ENCODE assay signal across 3 fruit fly cellular contexts in the genomic region with DNA sequence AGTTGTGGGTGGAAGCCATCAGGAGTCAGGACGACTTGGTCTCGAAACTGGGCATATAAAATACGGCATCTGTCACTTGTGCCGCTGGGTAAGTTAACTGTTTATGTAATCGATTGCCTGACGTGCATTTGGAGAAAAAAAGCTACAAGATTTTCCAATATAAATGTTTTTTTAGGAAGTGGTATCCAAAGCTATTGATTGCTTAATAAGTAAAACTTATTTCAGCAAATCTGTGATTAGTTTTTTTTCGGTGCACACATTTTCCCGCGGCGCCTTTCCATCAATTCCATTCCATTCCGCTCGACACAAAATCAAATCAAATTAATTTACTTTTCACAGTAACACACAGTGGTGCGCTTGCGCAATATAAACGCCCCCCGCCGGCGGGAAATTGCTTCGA.
TF ChIP-seq lines count a peak whose summit lies in the region.

No protein-coding gene starts in this region.

- TF ChIP-seq CTCF in whole organism, embryonic (GFP tag; optimal IDR thresholded peaks at IDR 0.05; lab: Kevin White, UChicago), result no peak

TF ChIP-seq in whole organism, embryonic, 481 proteins besides CTCF, POLR2A, EP300 and RAD21:
- no peak for TF ChIP-seq hkb (optimal IDR thresholded peaks at IDR 0.05; lab: Kevin White, UChicago)
- TF ChIP-seq hkb (GFP tag; IDR thresholded peaks at IDR 0.05; lab: Robert Waterston, UW), result peak; percentile 51; the same call in 1 of the 2 replicates
- peak; percentile 25; the same call in 1 of the 2 replicates for TF ChIP-seq lmd (GFP tag; IDR thresholded peaks at IDR 0.05; lab: Robert Waterston, UW)
- TF ChIP-seq Aef1 (GFP tag; IDR thresholded peaks at IDR 0.05; lab: Robert Waterston, UW), result 0 out of 3 replicates have a peak, but pooled peaks have one; percentile 12
- no peak for TF ChIP-seq prd (optimal IDR thresholded peaks at IDR 0.05; lab: Kevin White, UChicago)
- TF ChIP-seq prd (GFP tag; IDR thresholded peaks at IDR 0.05; lab: Robert Waterston, UW), result peak; percentile 64; the same call in 2 of the 3 replicates
- 0 out of 3 replicates have a peak, but pooled peaks have one; percentile 39 for TF ChIP-seq H15 (GFP tag; IDR thresholded peaks at IDR 0.05; lab: Robert Waterston, UW)
- peak; percentile 32; the same call in 1 of the 2 replicates for TF ChIP-seq vvl (GFP tag; IDR thresholded peaks at IDR 0.05; lab: Robert Waterston, UW)
- no peak for TF ChIP-seq Max (GFP tag; optimal IDR thresholded peaks at IDR 0.05; lab: Kevin White, UChicago)
- TF ChIP-seq MESR4 (GFP tag; optimal IDR thresholded peaks at IDR 0.05; lab: Kevin White, UChicago), result no peak
- TF ChIP-seq HLH3B (GFP tag; IDR thresholded peaks at IDR 0.05; lab: Robert Waterston, UW), result 0 out of 2 replicates have a peak, but pooled peaks have one; percentile 11
- 0 out of 2 replicates have a peak, but pooled peaks have one; percentile 23 for TF ChIP-seq Xrp1 (GFP tag; IDR thresholded peaks at IDR 0.05; lab: Robert Waterston, UW)
- peak; percentile 59 for TF ChIP-seq Drgx (GFP tag; IDR thresholded peaks at IDR 0.05; lab: Robert Waterston, UW)
- no peak for TF ChIP-seq CG10431 (GFP tag; optimal IDR thresholded peaks at IDR 0.05; lab: Kevin White, UChicago)
- TF ChIP-seq ttk (GFP tag; IDR thresholded peaks at IDR 0.05; lab: Robert Waterston, UW), result peak; percentile 37; the same call in 1 of the 2 replicates
- peak; percentile 11 for TF ChIP-seq CG11504 (tag; optimal IDR thresholded peaks at IDR 0.05; lab: Kevin White, UChicago)
- TF ChIP-seq CG6689 (GFP tag; IDR thresholded peaks at IDR 0.05; lab: Robert Waterston, UW), result peak; percentile 28; the same call in 1 of the 2 replicates
- TF ChIP-seq dmrt99B (tag; optimal IDR thresholded peaks at IDR 0.05; lab: Kevin White, UChicago), result peak; percentile 0
- TF ChIP-seq sisA (GFP tag; IDR thresholded peaks at IDR 0.05; lab: Robert Waterston, UW), result 0 out of 2 replicates have a peak, but pooled peaks have one; percentile 12
- TF ChIP-seq CG34224 (GFP tag; IDR thresholded peaks at IDR 0.05; lab: Robert Waterston, UW; ENCODE audit: partially characterized antibody), result no peak
- TF ChIP-seq CG17361 (GFP tag; IDR thresholded peaks at IDR 0.05; lab: Robert Waterston, UW), result 0 out of 3 replicates have a peak, but pooled peaks have one; percentile 9
- no peak for TF ChIP-seq seq (GFP tag; IDR thresholded peaks at IDR 0.05; lab: Robert Waterston, UW)
- peak; percentile 14 for TF ChIP-seq Med (GFP tag; lab: Kevin White, UChicago)
- peak; percentile 24; the same call in 1 of the 2 replicates for TF ChIP-seq Ada2b (GFP tag; IDR thresholded peaks at IDR 0.05; lab: Robert Waterston, UW)

TF ChIP-seq in whole organism, prepupa, 60 proteins besides CTCF, POLR2A, EP300 and RAD21 (continues in another document):
- TF ChIP-seq CG8632 (GFP tag; optimal IDR thresholded peaks at IDR 0.05; lab: Kevin White, UChicago) (no peak), CG11762 (GFP tag; optimal IDR thresholded peaks at IDR 0.05; lab: Kevin White, UChicago; ENCODE audit: insufficient read depth) (no peak), CG6808 (GFP tag; optimal IDR thresholded peaks at IDR 0.05; lab: Kevin White, UChicago) (no peak), CG9139 (GFP tag; optimal IDR thresholded peaks at IDR 0.05; lab: Kevin White, UChicago) (no peak), cyc (GFP tag; optimal IDR thresholded peaks at IDR 0.05; lab: Kevin White, UChicago) (no peak), CG6276 (GFP tag; optimal IDR thresholded peaks at IDR 0.05; lab: Kevin White, UChicago) (peak; percentile 16), Eip75B (GFP tag; optimal IDR thresholded peaks at IDR 0.05; lab: Kevin White, UChicago) (no peak), Hr38 (GFP tag; optimal IDR thresholded peaks at IDR 0.05; lab: Kevin White, UChicago) (no peak), esn (GFP tag; optimal IDR thresholded peaks at IDR 0.05; lab: Kevin White, UChicago) (no peak), CG10631 (GFP tag; optimal IDR thresholded peaks at IDR 0.05; lab: Kevin White, UChicago) (no peak), CG1621 (tag; optimal IDR thresholded peaks at IDR 0.05; lab: Kevin White, UChicago) (no peak), fd59A (GFP tag; optimal IDR thresholded peaks at IDR 0.05; lab: Kevin White, UChicago) (no peak), Met (GFP tag; optimal IDR thresholded peaks at IDR 0.05; lab: Kevin White, UChicago) (no peak), dsx (GFP tag; optimal IDR thresholded peaks at IDR 0.05; lab: Kevin White, UChicago; ENCODE audit: poor library complexity, severe bottlenecking) (no peak), CG10669 (GFP tag; optimal IDR thresholded peaks at IDR 0.05; lab: Kevin White, UChicago) (no peak), Eip93F (GFP tag; optimal IDR thresholded peaks at IDR 0.05; lab: Kevin White, UChicago) (no peak), CG4318 (GFP tag; optimal IDR thresholded peaks at IDR 0.05; lab: Kevin White, UChicago) (no peak), Sox102F (GFP tag; optimal IDR thresholded peaks at IDR 0.05; lab: Kevin White, UChicago) (no peak), vri (GFP tag; optimal IDR thresholded peaks at IDR 0.05; lab: Kevin White, UChicago) (no peak), pdm3 (GFP tag; optimal IDR thresholded peaks at IDR 0.05; lab: Kevin White, UChicago) (no peak), CG16779 (tag; optimal IDR thresholded peaks at IDR 0.05; lab: Kevin White, UChicago) (no peak), CG8119 (GFP tag; IDR thresholded peaks at IDR 0.05; lab: Robert Waterston, UW) (0 out of 3 replicates have a peak, but pooled peaks have one; percentile 27), CG11902 (GFP tag; optimal IDR thresholded peaks at IDR 0.05; lab: Kevin White, UChicago) (no peak), CG3032 (tag; optimal IDR thresholded peaks at IDR 0.05; lab: Kevin White, UChicago) (no peak), eg (GFP tag; IDR thresholded peaks at IDR 0.05; lab: Robert Waterston, UW) (peak; percentile 65), achi (GFP tag; optimal IDR thresholded peaks at IDR 0.05; lab: Kevin White, UChicago) (no peak), net (GFP tag; optimal IDR thresholded peaks at IDR 0.05; lab: Kevin White, UChicago) (no peak), svp (GFP tag; lab: Kevin White, UChicago) (no peak), spab (GFP tag; optimal IDR thresholded peaks at IDR 0.05; lab: Kevin White, UChicago) (no peak), Eip78C (GFP tag; lab: Kevin White, UChicago) (peak; percentile 45), fd85E (GFP tag; optimal IDR thresholded peaks at IDR 0.05; lab: Kevin White, UChicago) (no peak), Hr4 (GFP tag; optimal IDR thresholded peaks at IDR 0.05; lab: Kevin White, UChicago) (peak; percentile 20), CG31627 (GFP tag; optimal IDR thresholded peaks at IDR 0.05; lab: Kevin White, UChicago) (no peak)

TF ChIP-seq in whole organism, pupa, 21 proteins besides CTCF, POLR2A, EP300 and RAD21:
- peak; percentile 62; the same call in 2 of the 3 replicates for TF ChIP-seq CG4496 (GFP tag; IDR thresholded peaks at IDR 0.05; lab: Robert Waterston, UW)
- TF ChIP-seq CG32121 (GFP tag; IDR thresholded peaks at IDR 0.05; lab: Robert Waterston, UW), result peak; percentile 56; the same call in 1 of the 2 replicates
- TF ChIP-seq Ets98B (GFP tag; IDR thresholded peaks at IDR 0.05; lab: Robert Waterston, UW), result peak; percentile 64
- TF ChIP-seq CG8159 (tag; optimal IDR thresholded peaks at IDR 0.05; lab: Kevin White, UChicago), result no peak
